Worm (Caenorhabditis elegans) whole organism, L2 larva: Measurements from ENCODE around the gene C03B1.14.

Source experiments
- R02D3.7 ChIP-seq: fragments of 150-350 bp; optimal IDR thresholded peaks from 2 replicates; lab custom pipeline; 2014; ENCODE audit warnings: missing biosample characterization, missing genetic modification characterization
- egl-27 ChIP-seq: sonication (generic microtip); optimal IDR thresholded peaks from 3 replicates; lab custom pipeline; 2017; ENCODE audit warnings: missing biosample characterization, missing genetic modification reagents, missing genetic modification characterization
- lin-11 ChIP-seq: fragments of 150-350 bp; sonication (generic microtip); optimal IDR thresholded peaks from 2 replicates; lab custom pipeline; 2014; ENCODE audit warnings: missing biosample characterization, missing genetic modification characterization, inconsistent platforms, mixed read lengths
- lin-13 ChIP-seq: fragments of 150-350 bp; optimal IDR thresholded peaks from 2 replicates; lab custom pipeline; 2014; ENCODE audit warnings: missing biosample characterization, missing genetic modification reagents, missing genetic modification characterization
- sma-3 ChIP-seq: sonication (generic microtip); optimal IDR thresholded peaks from 2 replicates; lab custom pipeline; 2016; ENCODE audit warnings: missing genetic modification reagents, missing genetic modification characterization, missing compliant biosample characterization
- snpc-4 ChIP-seq: fragments of 150-350 bp; optimal IDR thresholded peaks from 2 replicates; lab custom pipeline; 2014; ENCODE audit warnings: missing biosample characterization, missing genetic modification characterization
- ztf-4 ChIP-seq: fragments of 150-350 bp; optimal IDR thresholded peaks from 2 replicates; lab custom pipeline; 2014; ENCODE audit warnings: missing biosample characterization, missing genetic modification characterization

DNA sequence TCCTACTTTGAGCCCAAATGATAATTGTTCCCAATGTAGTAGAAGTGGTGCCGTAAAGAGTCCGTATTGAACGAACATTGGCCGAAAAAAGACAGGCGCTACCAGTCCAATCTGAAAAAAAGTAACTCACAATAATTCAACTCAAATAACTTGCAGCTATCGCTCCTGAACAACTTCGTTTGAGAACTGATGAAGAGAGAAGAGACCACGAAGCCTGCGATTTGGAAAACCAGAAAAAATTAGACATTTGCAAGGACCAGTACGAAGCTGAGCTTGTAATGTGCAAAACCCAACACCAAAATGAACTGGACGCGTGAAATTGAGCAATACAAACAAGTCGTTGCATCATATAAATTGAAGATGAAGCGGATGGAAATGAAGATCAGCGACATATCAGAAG lies 13.9 kb upstream of the C03B1.14 start, which contains the start of gene C03B1.1:
- TF ChIP-seq ztf-4 (tag; lab: Kevin White, UChicago) (no peak), R02D3.7 (tag; lab: Kevin White, UChicago) (no peak), lin-13 (no peak), egl-27 (tag; lab: Kevin White, UChicago) (no peak), snpc-4 (tag; lab: Kevin White, UChicago) (no peak), sma-3 (GFP tag; lab: Kevin White, UChicago) (no peak), lin-11 (tag; lab: Kevin White, UChicago) (no peak)
